Worm (Caenorhabditis elegans): ENCODE results near the gene aptf-3.

- no peak for TF ChIP-seq med-1 (GFP tag; optimal IDR thresholded peaks at IDR 0.05; ENCODE audit: insufficient read depth)
- no peak for TF ChIP-seq flt-1 (GFP tag; IDR thresholded peaks at IDR 0.05)
- TF ChIP-seq ztf-23 (GFP tag; IDR thresholded peaks at IDR 0.05): no peak
- no peak for TF ChIP-seq ztf-29 (GFP tag; IDR thresholded peaks at IDR 0.05)
- TF ChIP-seq cog-1 (tag; optimal IDR thresholded peaks at IDR 0.05): no peak
- TF ChIP-seq T22C8.4 (GFP tag; IDR thresholded peaks at IDR 0.05): no peak
- TF ChIP-seq tab-1 (GFP tag; IDR thresholded peaks at IDR 0.05): no peak
- TF ChIP-seq ref-1 (GFP tag; conservative IDR thresholded peaks at IDR 0.05): no peak
- no peak for TF ChIP-seq klf-2 (GFP tag; conservative IDR thresholded peaks at IDR 0.05)
Measured at ce11 chrII:8600165-8600564, 6.2 kb downstream of the aptf-3 start, which contains the start of gene pigg-1.

Measured in whole organism, midembryonic.